Worm (Caenorhabditis elegans) whole organism, late embryonic: ENCODE results near the gene F53C11.5.

ENCODE experiments used
- C08G9.2 ChIP-seq: sonication (generic microtip); optimal IDR thresholded peaks from 2 replicates; lab custom pipeline; 2016; ENCODE audit warnings: mild to moderate bottlenecking, missing genetic modification characterization, moderate library complexity, missing compliant biosample characterization
- C38D4.7 ChIP-seq: fragments of 200-800 bp; sonication (Bioruptor generic); optimal IDR thresholded peaks from 2 replicates; lab custom pipeline; 2018; ENCODE audit warnings: mild to moderate bottlenecking, missing genetic modification characterization, moderate library complexity, missing compliant biosample characterization
- K09A11.1 ChIP-seq: sonication (generic microtip); optimal IDR thresholded peaks from 2 replicates; lab custom pipeline; 2017; ENCODE audit warnings: antibody characterized with exemption, mild to moderate bottlenecking, missing genetic modification characterization, missing compliant biosample characterization; ENCODE audit not compliant: insufficient read depth
- Y22D7AL.16 ChIP-seq: sonication (generic microtip); optimal IDR thresholded peaks from 2 replicates; lab custom pipeline; 2016; ENCODE audit warnings: missing genetic modification characterization, missing compliant biosample characterization
- ceh-14 ChIP-seq: sonication (generic microtip); optimal IDR thresholded peaks from 2 replicates; lab custom pipeline; 2016; ENCODE audit warnings: missing genotype, missing genetic modification characterization, missing compliant biosample characterization
- ceh-18 ChIP-seq: sonication (generic microtip); optimal IDR thresholded peaks from 2 replicates; lab custom pipeline; 2016; ENCODE audit warnings: missing genetic modification characterization, missing compliant biosample characterization
- ceh-19 ChIP-seq: fragments of 200-800 bp; sonication (Bioruptor generic); optimal IDR thresholded peaks from 2 replicates; lab custom pipeline; 2018; ENCODE audit warnings: mild to moderate bottlenecking, missing genetic modification characterization, missing compliant biosample characterization
- ceh-2 ChIP-seq: sonication (generic microtip); optimal IDR thresholded peaks from 2 replicates; lab custom pipeline; 2016; ENCODE audit warnings: missing genotype, missing genetic modification characterization, missing compliant biosample characterization
- ceh-24 ChIP-seq: sonication (generic microtip); optimal IDR thresholded peaks from 2 replicates; lab custom pipeline; 2016; ENCODE audit warnings: mild to moderate bottlenecking, missing genetic modification characterization, missing compliant biosample characterization
- ceh-45 ChIP-seq: fragments of 200-800 bp; sonication (Bioruptor generic); IDR thresholded peaks from 2 replicates; pipeline ENCODE4 v1.3.6; 2022; ENCODE audit warnings: missing genetic modification reagents, missing genetic modification characterization, missing compliant biosample characterization
- ceh-6 ChIP-seq: fragments of 200-800 bp; sonication (Bioruptor generic); optimal IDR thresholded peaks from 2 replicates; lab custom pipeline; 2018; ENCODE audit warnings: mild to moderate bottlenecking, missing genetic modification characterization, missing compliant biosample characterization
- che-1 ChIP-seq: sonication (generic microtip); optimal IDR thresholded peaks from 2 replicates; lab custom pipeline; 2016; ENCODE audit warnings: mild to moderate bottlenecking, missing genetic modification characterization, missing compliant biosample characterization
- dve-1 ChIP-seq: sonication (generic microtip); optimal IDR thresholded peaks from 2 replicates; lab custom pipeline; 2017; ENCODE audit warnings: antibody characterized with exemption, mild to moderate bottlenecking, missing genetic modification characterization, missing compliant biosample characterization
- elt-2 ChIP-seq: sonication (generic microtip); optimal IDR thresholded peaks from 2 replicates; lab custom pipeline; 2016; ENCODE audit warnings: missing genetic modification reagents, missing genetic modification characterization, missing compliant biosample characterization
- eyg-1 ChIP-seq: sonication (generic microtip); optimal IDR thresholded peaks from 2 replicates; lab custom pipeline; 2016; ENCODE audit warnings: missing genotype, missing genetic modification characterization, missing compliant biosample characterization
- fax-1 ChIP-seq: sonication (generic microtip); optimal IDR thresholded peaks from 2 replicates; lab custom pipeline; 2016; ENCODE audit warnings: missing genotype, missing genetic modification characterization, missing compliant biosample characterization
- fkh-10 ChIP-seq: fragments of 150-350 bp; optimal IDR thresholded peaks from 2 replicates; lab custom pipeline; 2014; ENCODE audit warnings: missing biosample characterization, missing genetic modification reagents, missing genetic modification characterization
- fkh-6 ChIP-seq: sonication (generic microtip); optimal IDR thresholded peaks from 2 replicates; lab custom pipeline; 2016; ENCODE audit warnings: missing genetic modification characterization, missing compliant biosample characterization
- gmeb-2 ChIP-seq: sonication (generic microtip); optimal IDR thresholded peaks from 2 replicates; lab custom pipeline; 2016; ENCODE audit warnings: missing genetic modification characterization, inconsistent platforms, missing compliant biosample characterization
- hlh-13 ChIP-seq: fragments of 200-800 bp; sonication (Bioruptor generic); optimal IDR thresholded peaks from 2 replicates; lab custom pipeline; 2018; ENCODE audit warnings: mild to moderate bottlenecking, missing genetic modification characterization, missing compliant biosample characterization
- hlh-8 ChIP-seq: sonication (generic microtip); optimal IDR thresholded peaks from 2 replicates; lab custom pipeline; 2016; ENCODE audit warnings: missing genotype, missing genetic modification characterization, missing compliant biosample characterization
- madf-2 ChIP-seq: sonication (generic microtip); optimal IDR thresholded peaks from 2 replicates; lab custom pipeline; 2017; ENCODE audit warnings: missing genetic modification characterization, missing compliant biosample characterization
- nfya-1 ChIP-seq: sonication (generic microtip); optimal IDR thresholded peaks from 2 replicates; lab custom pipeline; 2017; ENCODE audit warnings: missing genetic modification characterization, mild to moderate bottlenecking, missing compliant biosample characterization, antibody characterized with exemption, moderate library complexity
- nhr-11 ChIP-seq: fragments of 150-350 bp; optimal IDR thresholded peaks from 2 replicates; lab custom pipeline; 2014; ENCODE audit warnings: missing biosample characterization, missing genetic modification characterization
- pag-3 ChIP-seq: sonication (generic microtip); optimal IDR thresholded peaks from 2 replicates; lab custom pipeline; 2016; ENCODE audit warnings: missing compliant biosample characterization, missing genetic modification characterization, borderline replicate concordance
- pat-9 ChIP-seq: fragments of 200-800 bp; sonication (Bioruptor generic); optimal IDR thresholded peaks from 2 replicates; lab custom pipeline; 2018; ENCODE audit warnings: mild to moderate bottlenecking, missing genetic modification characterization, moderate library complexity, missing compliant biosample characterization
- pax-1 ChIP-seq: fragments of 150-350 bp; optimal IDR thresholded peaks from 2 replicates; lab custom pipeline; 2014; ENCODE audit warnings: missing biosample characterization, missing genetic modification characterization
- pha-4 ChIP-seq: fragments of 150-350 bp; optimal IDR thresholded peaks from 2 replicates; lab custom pipeline; 2018; ENCODE audit warnings: missing biosample characterization, missing genetic modification reagents, missing genetic modification characterization
- pqm-1 ChIP-seq: sonication (generic microtip); optimal IDR thresholded peaks from 2 replicates; lab custom pipeline; 2016; ENCODE audit warnings: missing genetic modification characterization, missing compliant biosample characterization
- pros-1 ChIP-seq: fragments of 150-350 bp; optimal IDR thresholded peaks from 2 replicates; lab custom pipeline; 2014; ENCODE audit warnings: missing biosample characterization, missing genetic modification reagents, missing genetic modification characterization
- ref-2 ChIP-seq: sonication (generic microtip); optimal IDR thresholded peaks from 2 replicates; lab custom pipeline; 2016; ENCODE audit warnings: missing genetic modification characterization, missing compliant biosample characterization
- rnt-1 ChIP-seq: sonication (generic microtip); optimal IDR thresholded peaks from 2 replicates; lab custom pipeline; 2016; ENCODE audit warnings: missing genetic modification characterization, missing compliant biosample characterization
- syd-9 ChIP-seq: sonication (generic microtip); optimal IDR thresholded peaks from 2 replicates; lab custom pipeline; 2016; ENCODE audit warnings: mild to moderate bottlenecking, missing genetic modification characterization, moderate library complexity, missing compliant biosample characterization
- tbx-7 ChIP-seq: sonication (generic microtip); optimal IDR thresholded peaks from 2 replicates; lab custom pipeline; 2016; ENCODE audit warnings: missing genotype, missing genetic modification characterization, missing compliant biosample characterization
- unc-3 ChIP-seq, 2 experiments: fragments of 200-800 bp in 1 of 2; sonication (Bioruptor generic) in 1 of 2; sonication (generic microtip) in 1 of 2; conservative IDR thresholded peaks in 1 of 2; optimal IDR thresholded peaks in 1 of 2; 2 replicates each; pipeline versions ENCODE4 v1.3.6 to Lab custom; 2016 to 2022; ENCODE audit warnings: missing compliant biosample characterization in 2 of 2, missing genetic modification characterization in 2 of 2, missing genetic modification reagents in 1 of 2
- unc-55 ChIP-seq: sonication (generic microtip); optimal IDR thresholded peaks from 2 replicates; lab custom pipeline; 2017; ENCODE audit warnings: missing biosample characterization, missing genetic modification reagents, missing genetic modification characterization
- unc-86 ChIP-seq: sonication (generic microtip); optimal IDR thresholded peaks from 2 replicates; lab custom pipeline; 2016; ENCODE audit warnings: missing genetic modification characterization, missing compliant biosample characterization
- ztf-16 ChIP-seq: sonication (generic microtip); optimal IDR thresholded peaks from 2 replicates; lab custom pipeline; 2017; ENCODE audit warnings: missing genetic modification characterization, missing compliant biosample characterization

F53C11.5 gene

ce11 chrV:13822752-13823151 lies 35.4 kb downstream of the F53C11.5 start, which contains the start of gene hpo-31:
TSS of gene hpo-31 (plus strand) at chrV:13823052.
- TF ChIP-seq C38D4.7 (no peak), K09A11.1 (tag; lab: Kevin White, UChicago) (no peak), dve-1 (no peak), ceh-45 (GFP tag; lab: Robert Waterston, UW) (no peak), fkh-6 (tag; lab: Kevin White, UChicago) (no peak), gmeb-2 (tag; lab: Kevin White, UChicago) (no peak), nhr-11 (tag; lab: Kevin White, UChicago) (no peak), C08G9.2 (no peak), ceh-18 (no peak), pqm-1 (no peak), tbx-7 (tag; lab: Kevin White, UChicago) (no peak), pax-1 (tag; lab: Kevin White, UChicago) (no peak), ceh-24 (tag; lab: Kevin White, UChicago) (no peak), unc-86 (tag; lab: Kevin White, UChicago) (no peak)

DNA sequence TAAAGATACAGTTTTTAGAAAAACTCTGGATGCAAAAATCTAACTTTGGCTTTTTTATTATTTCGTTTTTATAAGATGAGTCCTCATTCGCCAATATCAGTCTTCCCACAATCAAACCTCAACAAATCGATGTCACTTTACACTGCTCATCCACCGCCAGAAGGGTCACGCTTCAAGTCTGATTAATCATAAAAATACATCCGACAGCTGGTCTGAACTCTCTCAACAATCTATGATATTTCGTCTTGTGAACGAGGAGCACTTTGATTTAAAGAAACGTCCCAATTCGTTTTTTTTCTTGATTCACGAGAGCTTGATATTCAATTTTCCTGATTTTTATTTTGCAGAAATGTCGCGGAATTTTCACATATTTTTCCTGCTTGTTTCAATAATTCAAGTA lies 40.6 kb downstream of the F53C11.5 start, which contains the start of gene nrf-5:
nrf-5 (plus strand) TSS at position 348 of the 400 bp plus-strand sequence.
- TF ChIP-seq unc-55, result peak; percentile 14
- no peak for TF ChIP-seq ceh-19 (GFP tag; lab: Kevin White, UChicago)
- no peak for TF ChIP-seq Y22D7AL.16

DNA sequence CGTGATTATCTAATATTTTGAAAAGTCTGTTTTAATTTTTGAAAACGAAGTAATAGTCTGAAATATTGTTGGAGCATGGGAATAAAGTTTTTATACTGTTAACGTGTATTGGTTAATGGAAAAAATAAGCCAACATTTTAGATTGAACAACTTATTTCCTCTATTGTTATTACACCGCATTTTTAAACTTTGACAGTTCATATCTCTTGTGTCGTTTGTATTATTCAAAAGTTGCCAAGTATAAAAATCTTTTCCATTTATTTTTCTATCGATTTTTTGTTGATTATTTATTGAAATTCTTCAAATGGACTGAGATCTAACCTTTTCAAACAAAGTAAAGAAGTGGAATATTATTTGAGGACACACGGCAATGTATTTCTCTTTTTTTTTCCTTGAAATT lies 43.5 kb downstream of the F53C11.5 start, which contains the start of gene str-165:
str-165 (plus strand) TSS at position 301 of the 400 bp plus-strand sequence.
- no peak for TF ChIP-seq ref-2 (tag; lab: Kevin White, UChicago)
- no peak for TF ChIP-seq hlh-13
- TF ChIP-seq ceh-24 (tag; lab: Kevin White, UChicago), result no peak
- no peak for TF ChIP-seq ceh-19 (GFP tag; lab: Kevin White, UChicago)
- no peak for TF ChIP-seq nfya-1
- no peak for TF ChIP-seq ceh-6
- TF ChIP-seq unc-3 (GFP tag; conservative IDR thresholded peaks at IDR 0.05; lab: Robert Waterston, UW), result no peak
- TF ChIP-seq unc-3 (tag; optimal IDR thresholded peaks at IDR 0.05; lab: Kevin White, UChicago), result no peak
- TF ChIP-seq elt-2 (tag; lab: Kevin White, UChicago), result no peak
- TF ChIP-seq pag-3 (tag; lab: Kevin White, UChicago), result no peak
- TF ChIP-seq unc-55, result no peak

ce11 chrV:13833951-13834350 lies 46.6 kb downstream of the F53C11.5 start, which contains the start of gene srx-129:
TSS of gene srx-129 (plus strand) at chrV:13834251.
- TF ChIP-seq pha-4 (no peak), ceh-2 (tag; lab: Kevin White, UChicago) (no peak), pat-9 (tag; lab: Kevin White, UChicago) (no peak), madf-2 (tag; lab: Kevin White, UChicago) (no peak), pros-1 (tag; lab: Kevin White, UChicago) (no peak)

DNA sequence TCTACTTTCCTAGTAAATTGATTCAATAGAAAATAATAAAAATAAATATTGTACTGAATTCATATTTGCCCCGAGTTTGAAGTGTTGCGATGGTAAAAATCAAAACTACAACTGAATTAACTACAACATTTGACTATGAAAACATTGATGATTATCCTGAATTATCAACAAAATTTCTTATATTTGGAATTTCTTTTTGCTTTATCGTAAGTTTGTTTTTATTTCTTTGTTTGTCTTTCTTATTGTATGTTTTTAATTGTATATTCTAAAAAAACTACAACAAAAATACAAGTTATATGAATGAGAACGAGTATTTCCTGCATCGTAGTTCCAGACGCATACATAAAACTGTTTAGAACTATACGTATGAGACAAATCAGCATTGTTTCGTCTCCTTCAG lies 49.8 kb downstream of the F53C11.5 start, which contains the start of gene srx-128:
srx-128 (plus strand) TSS at position 301 of the 400 bp plus-strand sequence.
- no peak for TF ChIP-seq dve-1
- no peak for TF ChIP-seq syd-9 (tag; lab: Kevin White, UChicago)
- TF ChIP-seq eyg-1 (tag; lab: Kevin White, UChicago), result no peak
- TF ChIP-seq ceh-14 (tag; lab: Kevin White, UChicago), result no peak
- no peak for TF ChIP-seq che-1 (tag; lab: Kevin White, UChicago)
- no peak for TF ChIP-seq fkh-10 (GFP tag; lab: Kevin White, UChicago)
- TF ChIP-seq fax-1 (tag; lab: Kevin White, UChicago), result no peak
- no peak for TF ChIP-seq tbx-7 (tag; lab: Kevin White, UChicago)
- TF ChIP-seq pha-4, result no peak
- no peak for TF ChIP-seq pag-3 (tag; lab: Kevin White, UChicago)
- TF ChIP-seq ztf-16 (tag; lab: Kevin White, UChicago), result no peak
- TF ChIP-seq hlh-8 (tag; lab: Kevin White, UChicago), result no peak
- no peak for TF ChIP-seq rnt-1 (tag; lab: Kevin White, UChicago)
